Worm (Caenorhabditis elegans): ENCODE data around the gene lpr-7.

Gene lpr-7

DNA sequence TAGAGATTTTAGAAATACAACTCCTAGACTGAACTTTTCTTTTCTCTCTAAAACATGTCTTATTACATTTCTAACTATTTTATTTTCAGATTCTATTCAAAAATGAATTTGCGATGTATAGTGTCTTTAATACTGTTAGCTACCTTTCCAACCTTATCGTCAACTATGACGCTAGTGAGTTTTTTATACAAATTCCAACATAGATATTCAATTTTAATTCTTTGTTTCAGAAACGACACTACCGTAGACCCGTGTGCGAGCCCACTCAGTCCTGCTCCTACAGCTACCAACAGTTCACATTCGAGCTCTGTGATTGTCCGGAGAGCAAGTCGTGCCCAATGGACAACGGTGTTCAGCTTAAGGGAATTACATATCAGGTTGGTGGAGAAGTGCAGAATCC lies 26.9 kb upstream of the lpr-7 start, which contains the start of gene M6.4:
TSS of gene M6.4 (plus strand) at position 55 of the 400 bp plus-strand sequence.
- no peak for TF ChIP-seq unc-130 (tag; optimal IDR thresholded peaks at IDR 0.05)
- TF ChIP-seq ztf-11 (tag; optimal IDR thresholded peaks at IDR 0.05), result no peak
- TF ChIP-seq mab-9 (GFP tag; IDR thresholded peaks at IDR 0.05), result no peak
- no peak for TF ChIP-seq mep-1 (tag; optimal IDR thresholded peaks at IDR 0.05)
- no peak for TF ChIP-seq efl-1 (optimal IDR thresholded peaks at IDR 0.05)
- TF ChIP-seq efl-1 (GFP tag; optimal IDR thresholded peaks at IDR 0.05 in 1 of 2), result peak in 1 of 2 experiments; percentile 68

DNA sequence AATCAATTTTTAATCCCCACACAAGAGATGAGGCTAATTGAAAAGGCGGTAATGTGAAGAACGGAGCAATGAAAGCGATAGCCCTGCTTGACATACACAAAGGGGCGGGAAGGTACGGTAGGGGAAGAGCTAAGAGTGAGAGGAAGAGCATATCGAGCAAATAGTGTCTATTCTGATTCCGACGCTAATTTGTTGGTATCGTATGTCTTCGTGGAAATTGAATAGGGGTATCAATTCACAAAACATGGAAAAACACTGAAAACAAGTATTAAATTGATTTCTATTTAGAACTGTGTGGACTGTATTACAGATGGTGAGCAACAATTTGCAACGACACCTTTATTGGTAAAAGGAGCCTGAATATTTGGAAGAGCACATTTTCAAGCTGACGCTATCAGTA lies 19.1 kb upstream of the lpr-7 start, which contains the start of gene pha-2:
TSS of gene pha-2 (minus strand) at position 101 of the 400 bp plus-strand sequence.
- TF ChIP-seq lin-39 (tag; optimal IDR thresholded peaks at IDR 0.05) (no peak), nhr-90 (tag; optimal IDR thresholded peaks at IDR 0.05; ENCODE audit: poor library complexity) (no peak), fos-1 (tag; optimal IDR thresholded peaks at IDR 0.05) (no peak), pax-3 (tag; optimal IDR thresholded peaks at IDR 0.05) (no peak), mdl-1 (tag; optimal IDR thresholded peaks at IDR 0.05) (no peak), skn-1 (tag; optimal IDR thresholded peaks at IDR 0.05) (no peak), xbp-1 (tag; optimal IDR thresholded peaks at IDR 0.05) (no peak), C04F5.9 (tag; optimal IDR thresholded peaks at IDR 0.05) (no peak), lin-13 (GFP tag; optimal IDR thresholded peaks at IDR 0.05) (no peak), mef-2 (tag; optimal IDR thresholded peaks at IDR 0.05) (no peak), blmp-1 (tag; optimal IDR thresholded peaks at IDR 0.05) (no peak), snpc-4 (tag; optimal IDR thresholded peaks at IDR 0.05) (no peak)

DNA sequence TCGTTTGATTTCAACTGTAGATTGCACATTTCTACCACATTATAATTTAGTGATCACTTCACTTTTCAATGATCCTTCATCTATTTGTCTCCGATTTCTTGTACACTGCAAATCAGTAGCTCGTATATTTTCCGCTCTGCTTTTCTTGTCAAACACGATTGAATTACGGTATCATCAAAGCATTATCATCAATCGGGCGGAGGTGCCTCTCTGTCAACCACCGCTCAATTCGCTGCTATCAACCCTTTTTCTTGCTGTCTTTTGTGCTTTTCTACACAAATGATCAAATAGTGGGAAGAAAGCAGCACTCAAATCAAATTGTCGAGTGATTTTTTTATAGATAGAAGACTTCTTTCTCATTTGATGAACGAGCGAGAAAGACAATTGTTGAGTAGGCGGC lies 18.4 kb upstream of the lpr-7 start:
- peak; percentile 14 for TF ChIP-seq elt-2 (tag; optimal IDR thresholded peaks at IDR 0.05)
- TF ChIP-seq lin-14 (GFP tag; optimal IDR thresholded peaks at IDR 0.05), result no peak
- TF ChIP-seq tbx-2 (tag; optimal IDR thresholded peaks at IDR 0.05), result peak; percentile 47
- TF ChIP-seq lsy-2 (tag; optimal IDR thresholded peaks at IDR 0.05), result no peak
- no peak for TF ChIP-seq C04F5.9 (tag; optimal IDR thresholded peaks at IDR 0.05)
- TF ChIP-seq vab-15 (tag; optimal IDR thresholded peaks at IDR 0.05), result no peak

DNA sequence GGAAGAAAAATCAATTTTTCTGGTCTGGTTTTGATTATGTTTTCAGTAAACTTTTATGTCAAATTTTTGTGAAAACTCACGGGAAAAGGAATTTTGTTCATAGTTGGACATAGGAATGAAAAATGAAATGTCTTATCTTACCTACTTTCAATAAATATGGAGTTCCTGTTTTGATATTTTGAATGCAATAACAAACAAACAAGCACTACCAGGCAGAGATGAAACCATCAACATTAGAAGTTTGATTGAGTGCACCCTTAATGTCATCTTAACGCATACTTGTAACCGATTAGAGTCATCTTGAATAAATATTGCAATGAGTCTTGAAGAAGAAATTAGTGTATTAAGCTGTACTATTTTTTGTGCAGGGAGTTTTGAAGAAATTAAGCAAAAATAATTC lies 14.5 kb upstream of the lpr-7 start, which contains the start of gene M6.11:
TSS of gene M6.11 (minus strand) at position 101 of the 400 bp plus-strand sequence.
- TF ChIP-seq skn-1 (tag; optimal IDR thresholded peaks at IDR 0.05) (no peak), unc-86 (tag; optimal IDR thresholded peaks at IDR 0.05) (no peak), nhr-47 (tag; optimal IDR thresholded peaks at IDR 0.05) (no peak)

DNA sequence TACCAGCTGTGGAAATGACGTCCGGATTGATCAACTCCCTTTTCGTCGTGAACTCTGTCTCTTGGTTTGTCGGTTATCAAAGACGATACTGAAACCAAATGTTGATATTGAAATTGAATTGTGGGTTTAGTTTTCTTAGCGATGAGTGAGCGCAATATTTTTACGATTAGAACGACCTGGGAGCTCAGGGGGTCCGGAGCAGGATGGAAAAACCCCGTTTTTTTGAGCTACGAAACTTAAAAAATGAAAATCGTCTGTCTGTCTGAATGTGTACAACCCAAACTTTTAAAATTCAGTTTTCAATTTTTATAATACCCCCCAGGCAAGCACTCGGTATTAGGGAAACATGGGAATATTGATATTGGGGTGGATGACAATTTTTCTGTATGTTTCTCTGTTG lies 13.2 kb upstream of the lpr-7 start:
- TF ChIP-seq unc-130 (tag; optimal IDR thresholded peaks at IDR 0.05), result no peak
- TF ChIP-seq mab-9 (GFP tag; IDR thresholded peaks at IDR 0.05), result no peak
- TF ChIP-seq ztf-11 (tag; optimal IDR thresholded peaks at IDR 0.05), result no peak
- TF ChIP-seq sptf-1 (tag; optimal IDR thresholded peaks at IDR 0.05), result no peak
- TF ChIP-seq pqm-1 (tag; optimal IDR thresholded peaks at IDR 0.05), result no peak
- no peak for TF ChIP-seq aly-2 (tag; optimal IDR thresholded peaks at IDR 0.05)
- TF ChIP-seq fkh-4 (tag; optimal IDR thresholded peaks at IDR 0.05; ENCODE audit: borderline replicate concordance), result no peak
- no peak for TF ChIP-seq C34B4.2 (tag; optimal IDR thresholded peaks at IDR 0.05)

DNA sequence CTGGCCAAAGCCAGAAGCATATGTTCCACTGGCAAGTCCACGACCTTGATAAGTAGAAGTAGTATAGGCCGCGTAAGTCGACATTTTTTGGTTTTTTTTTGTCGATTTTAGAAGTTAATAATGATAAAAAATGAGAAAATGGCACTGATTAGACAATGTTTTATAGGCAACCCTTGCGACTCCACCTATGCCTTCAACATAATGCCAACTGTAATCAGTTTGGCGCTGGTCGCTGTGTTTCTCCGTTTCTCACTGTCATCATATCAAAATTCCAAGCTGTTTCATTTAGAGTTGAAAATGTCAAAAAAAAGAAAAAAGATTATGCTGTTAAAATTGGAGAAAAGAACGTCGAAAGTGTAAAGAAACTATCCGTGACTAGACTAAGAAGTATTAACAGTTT lies 10.4 kb upstream of the lpr-7 start:
- TF ChIP-seq nhr-90 (tag; optimal IDR thresholded peaks at IDR 0.05; ENCODE audit: poor library complexity) (peak; percentile 19), elt-2 (tag; optimal IDR thresholded peaks at IDR 0.05) (peak; percentile 73), aha-1 (tag; optimal IDR thresholded peaks at IDR 0.05) (no peak), isw-1 (GFP tag; IDR thresholded peaks at IDR 0.05) (no peak), nhr-76 (tag; optimal IDR thresholded peaks at IDR 0.05) (no peak), ceh-90 (tag; optimal IDR thresholded peaks at IDR 0.05) (no peak), lin-35 (GFP tag; optimal IDR thresholded peaks at IDR 0.05) (peak in 1 of 2 experiments; percentile 11)

Data from whole organism, L1 larva.